Worm (Caenorhabditis elegans) whole organism, L3 larva: Measurements from ENCODE around the gene F47E1.20.

ENCODE experiments used
- ZK546.5 ChIP-seq: sonication (generic microtip); optimal IDR thresholded peaks from 2 replicates; lab custom pipeline; 2017; ENCODE audit warnings: missing biosample characterization, missing genetic modification characterization
- ceh-28 ChIP-seq: fragments of 150-350 bp; optimal IDR thresholded peaks from 2 replicates; lab custom pipeline; 2014; ENCODE audit warnings: missing biosample characterization, missing genetic modification reagents, missing genetic modification characterization
- ceh-82 ChIP-seq: fragments of 150-350 bp; optimal IDR thresholded peaks from 2 replicates; lab custom pipeline; 2014; ENCODE audit warnings: missing biosample characterization, missing genetic modification characterization
- ceh-9 ChIP-seq: sonication (generic microtip); optimal IDR thresholded peaks from 2 replicates; lab custom pipeline; 2018; ENCODE audit warnings: missing biosample characterization, missing genetic modification characterization
- daf-12 ChIP-seq: fragments of 150-350 bp; optimal IDR thresholded peaks from 2 replicates; lab custom pipeline; 2014; ENCODE audit warnings: missing biosample characterization, missing genetic modification reagents, missing genetic modification characterization
- egl-27 ChIP-seq: sonication (generic microtip); optimal IDR thresholded peaks from 4 replicates; lab custom pipeline; 2017; ENCODE audit warnings: missing biosample characterization, missing genetic modification reagents, missing genetic modification characterization
- egl-5 ChIP-seq: fragments of 150-350 bp; optimal IDR thresholded peaks from 2 replicates; lab custom pipeline; 2017; ENCODE audit warnings: missing biosample characterization, missing genetic modification reagents, missing genetic modification characterization, inconsistent platforms
- elt-1 ChIP-seq: fragments of 150-350 bp; optimal IDR thresholded peaks from 2 replicates; lab custom pipeline; 2014; ENCODE audit warnings: missing biosample characterization, missing genetic modification characterization
- elt-2 ChIP-seq: sonication (generic microtip); optimal IDR thresholded peaks from 2 replicates; lab custom pipeline; 2016; ENCODE audit warnings: missing genetic modification reagents, mild to moderate bottlenecking, missing genetic modification characterization, missing compliant biosample characterization
- elt-3 ChIP-seq, 3 experiments: fragments of 150-350 bp in 1 of 3; sonication (generic microtip) in 2 of 3; optimal IDR thresholded peaks; 2 replicates in 2 of 3; 4 replicates in 1 of 3; lab custom pipeline; 2014 to 2017; ENCODE audit warnings: missing biosample characterization in 3 of 3, missing genetic modification characterization in 3 of 3
- fkh-10 ChIP-seq: sonication (generic microtip); optimal IDR thresholded peaks from 2 replicates; lab custom pipeline; 2017; ENCODE audit warnings: missing biosample characterization, missing genetic modification reagents, missing genetic modification characterization
- fkh-2 ChIP-seq: fragments of 150-350 bp; optimal IDR thresholded peaks from 2 replicates; lab custom pipeline; 2014; ENCODE audit warnings: missing biosample characterization, missing genetic modification reagents, missing genetic modification characterization
- fos-1 ChIP-seq: fragments of 150-350 bp; optimal IDR thresholded peaks from 2 replicates; lab custom pipeline; 2014; ENCODE audit warnings: missing biosample characterization, missing genetic modification characterization
- jun-1 ChIP-seq: fragments of 150-350 bp; optimal IDR thresholded peaks from 2 replicates; lab custom pipeline; 2014; ENCODE audit warnings: missing biosample characterization, missing genetic modification reagents, missing genetic modification characterization
- lin-15B ChIP-seq: fragments of 150-350 bp; optimal IDR thresholded peaks from 2 replicates; lab custom pipeline; 2014; ENCODE audit warnings: missing biosample characterization, missing genetic modification characterization
- lin-39 ChIP-seq: fragments of 150-350 bp; optimal IDR thresholded peaks from 2 replicates; lab custom pipeline; 2018; ENCODE audit warnings: missing biosample characterization, missing genetic modification reagents, missing genetic modification characterization
- lsy-12 ChIP-seq: sonication (generic microtip); optimal IDR thresholded peaks from 2 replicates; lab custom pipeline; 2016; ENCODE audit warnings: mild to moderate bottlenecking, missing genetic modification characterization, missing compliant biosample characterization
- mdl-1 ChIP-seq: fragments of 150-350 bp; optimal IDR thresholded peaks from 2 replicates; lab custom pipeline; 2014; ENCODE audit warnings: missing biosample characterization, missing genetic modification characterization
- nfya-1 ChIP-seq: sonication (generic microtip); optimal IDR thresholded peaks from 2 replicates; lab custom pipeline; 2017; ENCODE audit warnings: missing genetic modification characterization, mild to moderate bottlenecking, missing compliant biosample characterization, antibody characterized with exemption, moderate library complexity; ENCODE audit not compliant: insufficient read depth
- nhr-11 ChIP-seq: fragments of 150-350 bp; optimal IDR thresholded peaks from 2 replicates; lab custom pipeline; 2014; ENCODE audit warnings: missing biosample characterization, missing genetic modification characterization
- nhr-12 ChIP-seq: fragments of 150-350 bp; optimal IDR thresholded peaks from 2 replicates; lab custom pipeline; 2014; ENCODE audit warnings: missing biosample characterization, missing genetic modification characterization
- nhr-23 ChIP-seq: fragments of 150-350 bp; optimal IDR thresholded peaks from 2 replicates; lab custom pipeline; 2014; ENCODE audit warnings: missing biosample characterization, missing genetic modification reagents, missing genetic modification characterization
- nhr-237 ChIP-seq: fragments of 150-350 bp; optimal IDR thresholded peaks from 2 replicates; lab custom pipeline; 2014; ENCODE audit warnings: missing biosample characterization, missing genetic modification characterization
- nhr-25 ChIP-seq: sonication (generic microtip); optimal IDR thresholded peaks from 2 replicates; lab custom pipeline; 2017; ENCODE audit warnings: missing biosample characterization, missing genetic modification characterization
- nhr-43 ChIP-seq: sonication (generic microtip); optimal IDR thresholded peaks from 2 replicates; lab custom pipeline; 2016; ENCODE audit warnings: mild to moderate bottlenecking, missing genetic modification characterization, missing compliant biosample characterization; ENCODE audit not compliant: poor library complexity, severe bottlenecking
- nhr-67 ChIP-seq: fragments of 150-350 bp; optimal IDR thresholded peaks from 2 replicates; lab custom pipeline; 2014; ENCODE audit warnings: missing biosample characterization, missing genetic modification characterization
- nhr-76 ChIP-seq: fragments of 150-350 bp; sonication (generic microtip); optimal IDR thresholded peaks from 5 replicates; lab custom pipeline; 2014; ENCODE audit warnings: missing biosample characterization, missing genetic modification characterization
- nhr-77 ChIP-seq: fragments of 150-350 bp; optimal IDR thresholded peaks from 2 replicates; lab custom pipeline; 2014; ENCODE audit warnings: missing biosample characterization, missing genetic modification characterization
- pqm-1 ChIP-seq: fragments of 150-350 bp; optimal IDR thresholded peaks from 2 replicates; lab custom pipeline; 2017; ENCODE audit warnings: missing biosample characterization, missing genetic modification characterization, inconsistent platforms
- skn-1 ChIP-seq: fragments of 150-350 bp; optimal IDR thresholded peaks from 2 replicates; lab custom pipeline; 2014; ENCODE audit warnings: missing biosample characterization, missing genetic modification characterization
- snpc-4 ChIP-seq: fragments of 150-350 bp; optimal IDR thresholded peaks from 2 replicates; lab custom pipeline; 2014; ENCODE audit warnings: missing biosample characterization, missing genetic modification characterization
- tbx-2 ChIP-seq: sonication (generic microtip); optimal IDR thresholded peaks from 2 replicates; lab custom pipeline; 2016; ENCODE audit warnings: mild to moderate bottlenecking, missing genetic modification characterization, missing compliant biosample characterization
- unc-62 ChIP-seq: fragments of 150-350 bp; sonication (generic microtip); optimal IDR thresholded peaks from 4 replicates; lab custom pipeline; 2014; ENCODE audit warnings: missing biosample characterization, missing genetic modification reagents, missing genetic modification characterization
- zag-1 ChIP-seq: fragments of 150-350 bp; optimal IDR thresholded peaks from 2 replicates; lab custom pipeline; 2014; ENCODE audit warnings: missing biosample characterization, missing genetic modification characterization
- ztf-11 ChIP-seq: fragments of 150-350 bp; optimal IDR thresholded peaks from 2 replicates; lab custom pipeline; 2014; ENCODE audit warnings: missing biosample characterization, missing genetic modification characterization
- ztf-4 ChIP-seq: fragments of 150-350 bp; optimal IDR thresholded peaks from 2 replicates; lab custom pipeline; 2014; ENCODE audit warnings: missing biosample characterization, missing genetic modification characterization

F47E1.20 gene

ce11 chrX:9025484-9025883 lies 23.3 kb upstream of the F47E1.20 start:
- no peak for TF ChIP-seq ceh-9 (tag; lab: Kevin White, UChicago)
- TF ChIP-seq nfya-1 (tag; lab: Kevin White, UChicago), result no peak
- no peak for TF ChIP-seq nhr-77 (tag; lab: Kevin White, UChicago)
- no peak for TF ChIP-seq ceh-82 (tag; lab: Kevin White, UChicago)
- TF ChIP-seq pqm-1 (tag; lab: Kevin White, UChicago), result no peak
- no peak for TF ChIP-seq ceh-28
- no peak for TF ChIP-seq lin-39 (tag; lab: Kevin White, UChicago)
- no peak for TF ChIP-seq nhr-23 (tag; lab: Kevin White, UChicago)
- TF ChIP-seq daf-12 (tag; lab: Kevin White, UChicago), result no peak
- TF ChIP-seq unc-62 (GFP tag; lab: Kevin White, UChicago), result no peak
- no peak for TF ChIP-seq nhr-67 (tag; lab: Kevin White, UChicago)
- TF ChIP-seq ztf-11 (tag; lab: Kevin White, UChicago), result no peak
- no peak for TF ChIP-seq elt-3 (tag; optimal IDR thresholded peaks at IDR 0.05; lab: Kevin White, UChicago)
- no peak for TF ChIP-seq lsy-12 (tag; lab: Kevin White, UChicago)
- TF ChIP-seq elt-1 (tag; lab: Kevin White, UChicago), result no peak
- no peak for TF ChIP-seq skn-1
- no peak for TF ChIP-seq nhr-11

- TF ChIP-seq lsy-12 (tag; lab: Kevin White, UChicago), result no peak
- no peak for TF ChIP-seq egl-27
- no peak for TF ChIP-seq snpc-4 (tag; lab: Kevin White, UChicago)
- TF ChIP-seq tbx-2 (tag; lab: Kevin White, UChicago), result no peak
- no peak for TF ChIP-seq ZK546.5
- TF ChIP-seq ztf-4 (tag; lab: Kevin White, UChicago), result no peak
- TF ChIP-seq fos-1 (tag; lab: Kevin White, UChicago), result no peak
- no peak for TF ChIP-seq nhr-43 (tag; lab: Kevin White, UChicago)
- TF ChIP-seq fkh-10, result no peak
- no peak for TF ChIP-seq zag-1 (tag; lab: Kevin White, UChicago)
- TF ChIP-seq nhr-76, result no peak
- TF ChIP-seq nhr-12 (tag; lab: Kevin White, UChicago), result no peak
- TF ChIP-seq elt-3 (tag; optimal IDR thresholded peaks at IDR 0.05; lab: Kevin White, UChicago), result no peak
Observed at ce11 chrX:9027304-9027703, 21.5 kb upstream of the F47E1.20 start, which contains the start of gene T25B6.3. T25B6.3 (plus strand) TSS chrX:9027604.

- TF ChIP-seq ceh-9 (tag; lab: Kevin White, UChicago) (no peak), ztf-11 (tag; lab: Kevin White, UChicago) (no peak), nhr-25 (tag; lab: Kevin White, UChicago) (peak; percentile 73), fkh-2 (tag; lab: Kevin White, UChicago) (no peak), nhr-237 (tag; lab: Kevin White, UChicago) (no peak), unc-62 (GFP tag; lab: Kevin White, UChicago) (no peak), nfya-1 (tag; lab: Kevin White, UChicago) (no peak), nhr-23 (tag; lab: Kevin White, UChicago) (peak; percentile 38), egl-5 (tag; lab: Kevin White, UChicago) (no peak), fos-1 (tag; lab: Kevin White, UChicago) (no peak)
Observed at ce11 chrX:9028909-9029520, 19.7 kb upstream of the F47E1.20 start, which contains the start of gene snf-12. snf-12 (plus strand) TSS chrX:9029470.

ce11 chrX:9034310-9034709 lies 14.4 kb upstream of the F47E1.20 start, which contains the start of gene nep-22:
nep-22 (plus strand) TSS chrX:9034554.
- TF ChIP-seq jun-1 (no peak), nhr-237 (tag; lab: Kevin White, UChicago) (no peak), nhr-77 (tag; lab: Kevin White, UChicago) (no peak), daf-12 (tag; lab: Kevin White, UChicago) (no peak), elt-2 (tag; lab: Kevin White, UChicago) (peak; percentile 80), elt-1 (tag; lab: Kevin White, UChicago) (no peak), fkh-2 (tag; lab: Kevin White, UChicago) (no peak), ztf-4 (tag; lab: Kevin White, UChicago) (no peak), ZK546.5 (no peak), mdl-1 (tag; lab: Kevin White, UChicago) (no peak), lin-15B (no peak), pqm-1 (tag; lab: Kevin White, UChicago) (peak; percentile 40), nhr-12 (tag; lab: Kevin White, UChicago) (no peak)
